Fruit fly (Drosophila melanogaster) whole organism, embryonic: ENCODE measurements around the gene CG9961.
A peak's percentile ranks its signal among the peaks of the same experiment; 100 is the strongest.

ENCODE experiments used
- Bgb ChIP-seq: fragments of 200-800 bp; sonication (Bioruptor generic); IDR thresholded peaks from 2 replicates; pipeline ENCODE4 v1.3.6; 2022; ENCODE audit warnings: missing biosample characterization, missing genetic modification characterization; ENCODE audit not compliant: partially characterized antibody
- CG1024 ChIP-seq: fragments of 200-800 bp; sonication (Bioruptor generic); IDR thresholded peaks from 2 replicates; pipeline ENCODE4 v1.3.6; 2022; ENCODE audit warnings: missing biosample characterization, missing genetic modification characterization
- CG10462 ChIP-seq: fragments of 200-800 bp; sonication (Bioruptor generic); optimal IDR thresholded peaks from 2 replicates; lab custom pipeline; 2016; ENCODE audit warnings: missing biosample characterization, missing genetic modification characterization
- CG10959 ChIP-seq: fragments of 200-800 bp; sonication (Bioruptor generic); IDR thresholded peaks from 2 replicates; pipeline ENCODE4 v1.3.6; 2022; ENCODE audit warnings: missing biosample characterization, missing genetic modification characterization
- CG12391 ChIP-seq: fragments of 200-800 bp; sonication (Bioruptor generic); optimal IDR thresholded peaks from 3 replicates; lab custom pipeline; 2018; ENCODE audit warnings: missing biosample characterization, mild to moderate bottlenecking, missing genetic modification characterization, moderate library complexity
- CG15514 ChIP-seq: fragments of 200-800 bp; sonication (Bioruptor generic); optimal IDR thresholded peaks from 3 replicates; lab custom pipeline; 2017; ENCODE audit warnings: missing biosample characterization, missing genetic modification characterization, mild to moderate bottlenecking, moderate library complexity, missing genetic modification reagents
- CG16813 ChIP-seq: fragments of 200-800 bp; sonication (Bioruptor generic); IDR thresholded peaks from 3 replicates; pipeline ENCODE4 v1.3.6; 2022; ENCODE audit warnings: missing biosample characterization, missing genetic modification characterization; ENCODE audit not compliant: partially characterized antibody
- CG2199 ChIP-seq: fragments of 200-800 bp; sonication (Bioruptor generic); IDR thresholded peaks from 3 replicates; pipeline ENCODE4 v1.3.6; 2022; ENCODE audit warnings: missing biosample characterization, missing genetic modification characterization
- CG2678 ChIP-seq: fragments of 200-800 bp; sonication (Bioruptor generic); optimal IDR thresholded peaks from 3 replicates; lab custom pipeline; 2019; ENCODE audit warnings: missing biosample characterization, mild to moderate bottlenecking, missing genetic modification characterization, moderate library complexity
- CG2889 ChIP-seq: fragments of 200-800 bp; sonication (Bioruptor generic); IDR thresholded peaks from 3 replicates; pipeline ENCODE4 v1.3.6; 2022; ENCODE audit warnings: missing biosample characterization, missing genetic modification characterization
- CG4730 ChIP-seq: fragments of 200-800 bp; sonication (Bioruptor generic); IDR thresholded peaks from 2 replicates; pipeline ENCODE4 v1.3.6; 2022; ENCODE audit warnings: missing biosample characterization, missing genetic modification characterization
- CG9727 ChIP-seq: fragments of 200-800 bp; sonication (Bioruptor generic); optimal IDR thresholded peaks from 3 replicates; lab custom pipeline; 2017; ENCODE audit warnings: missing biosample characterization, mild to moderate bottlenecking, missing genetic modification characterization
- CG9817 ChIP-seq: fragments of 200-800 bp; sonication (Bioruptor generic); optimal IDR thresholded peaks from 2 replicates; lab custom pipeline; 2018; ENCODE audit warnings: missing biosample characterization, mild to moderate bottlenecking, missing genetic modification characterization, moderate library complexity
- CTCF ChIP-seq: fragments of 200-800 bp; sonication (Bioruptor generic); optimal IDR thresholded peaks from 2 replicates; lab custom pipeline; 2017; ENCODE audit warnings: missing biosample characterization, mild to moderate bottlenecking, missing genetic modification characterization, moderate library complexity
- Camta ChIP-seq: fragments of 200-800 bp; sonication (Bioruptor generic); optimal IDR thresholded peaks from 2 replicates; lab custom pipeline; 2016; ENCODE audit warnings: missing biosample characterization, missing genetic modification characterization
- Dip2 ChIP-seq: fragments of 200-800 bp; sonication (Bioruptor generic); IDR thresholded peaks from 2 replicates; pipeline ENCODE4 v1.3.6; 2022; ENCODE audit warnings: missing biosample characterization, missing genetic modification characterization
- H2.0 ChIP-seq: fragments of 200-800 bp; sonication (Bioruptor generic); IDR thresholded peaks from 2 replicates; pipeline ENCODE4 v1.3.6; 2022; ENCODE audit warnings: missing biosample characterization, missing genetic modification characterization
- HLHmδ ChIP-seq: fragments of 200-800 bp; sonication (Bioruptor generic); optimal IDR thresholded peaks from 2 replicates; lab custom pipeline; 2018; ENCODE audit warnings: missing biosample characterization, mild to moderate bottlenecking, missing genetic modification characterization, moderate library complexity
- Hey ChIP-seq: fragments of 200-800 bp; sonication (Bioruptor generic); optimal IDR thresholded peaks from 3 replicates; lab custom pipeline; 2018; ENCODE audit warnings: missing biosample characterization, mild to moderate bottlenecking, missing genetic modification characterization
- Hr39 ChIP-seq: fragments of >200 bp; optimal IDR thresholded peaks from 2 replicates; lab custom pipeline; 2017
- Lhr ChIP-seq: fragments of 200-800 bp; sonication (Bioruptor generic); optimal IDR thresholded peaks from 3 replicates; lab custom pipeline; 2017; ENCODE audit warnings: mild to moderate bottlenecking, missing biosample characterization, missing genetic modification reagents, missing genetic modification characterization
- MESR4 ChIP-seq: fragments of 200-800 bp; sonication (Bioruptor generic); optimal IDR thresholded peaks from 2 replicates; lab custom pipeline; 2018; ENCODE audit warnings: missing biosample characterization, mild to moderate bottlenecking, missing genetic modification characterization, moderate library complexity
- Mes4 ChIP-seq: fragments of 200-800 bp; sonication (Bioruptor generic); optimal IDR thresholded peaks from 2 replicates; lab custom pipeline; 2016; ENCODE audit warnings: missing biosample characterization, missing genetic modification characterization
- Oli ChIP-seq: fragments of 200-800 bp; sonication (Bioruptor generic); optimal IDR thresholded peaks from 2 replicates; lab custom pipeline; 2018; ENCODE audit warnings: missing biosample characterization, mild to moderate bottlenecking, missing genetic modification characterization, moderate library complexity
- Opbp ChIP-seq: fragments of 200-800 bp; sonication (Bioruptor generic); IDR thresholded peaks from 3 replicates; pipeline ENCODE4 v1.3.6; 2022; ENCODE audit warnings: missing biosample characterization, missing genetic modification characterization; ENCODE audit not compliant: partially characterized antibody
- Ptx1 ChIP-seq: fragments of 200-800 bp; sonication (Bioruptor generic); IDR thresholded peaks from 2 replicates; pipeline ENCODE4 v1.3.6; 2022; ENCODE audit warnings: missing biosample characterization, missing genetic modification characterization
- Scr ChIP-seq: fragments of 200-800 bp; sonication (Bioruptor generic); IDR thresholded peaks from 2 replicates; pipeline ENCODE4 v1.3.6; 2022; ENCODE audit warnings: missing biosample characterization, missing genetic modification characterization; ENCODE audit not compliant: partially characterized antibody
- Sox102F ChIP-seq: fragments of 200-800 bp; sonication (Bioruptor generic); optimal IDR thresholded peaks from 2 replicates; lab custom pipeline; 2018; ENCODE audit warnings: missing biosample characterization, mild to moderate bottlenecking, missing genetic modification characterization, moderate library complexity
- Taf1 ChIP-seq: fragments of 200-800 bp; sonication (Bioruptor generic); IDR thresholded peaks from 2 replicates; pipeline ENCODE4 v1.3.6; 2022; ENCODE audit warnings: missing biosample characterization, missing genetic modification characterization
- Vsx1 ChIP-seq: fragments of 200-800 bp; sonication (Bioruptor generic); optimal IDR thresholded peaks from 2 replicates; lab custom pipeline; 2017; ENCODE audit warnings: missing biosample characterization, mild to moderate bottlenecking, missing genetic modification characterization, missing genetic modification reagents
- amos ChIP-seq: fragments of 200-800 bp; sonication (Bioruptor generic); IDR thresholded peaks from 2 replicates; pipeline ENCODE4 v1.3.6; 2022; ENCODE audit warnings: missing biosample characterization, missing genetic modification characterization; ENCODE audit not compliant: partially characterized antibody
- bbx ChIP-seq: fragments of 200-800 bp; sonication (Bioruptor generic); IDR thresholded peaks from 2 replicates; pipeline ENCODE4 v1.3.6; 2022; ENCODE audit warnings: missing biosample characterization, missing genetic modification characterization; ENCODE audit not compliant: partially characterized antibody
- bsh ChIP-seq, 2 experiments: fragments of 200-800 bp; sonication (Bioruptor generic); optimal IDR thresholded peaks; 2 replicates each; lab custom pipeline; 2017 to 2018; ENCODE audit warnings: mild to moderate bottlenecking in 2 of 2, missing biosample characterization in 2 of 2, missing genetic modification characterization in 2 of 2, moderate library complexity in 1 of 2
- chm ChIP-seq: fragments of 200-800 bp; sonication (Bioruptor generic); IDR thresholded peaks from 2 replicates; pipeline ENCODE4 v1.3.6; 2022; ENCODE audit warnings: missing biosample characterization, missing genetic modification characterization
- crol ChIP-seq: fragments of 200-800 bp; sonication (Bioruptor generic); IDR thresholded peaks from 2 replicates; pipeline ENCODE4 v1.3.6; 2022; ENCODE audit warnings: missing biosample characterization, missing genetic modification characterization
- dmrt11E ChIP-seq: fragments of 200-800 bp; sonication (Bioruptor generic); optimal IDR thresholded peaks from 3 replicates; lab custom pipeline; 2018; ENCODE audit warnings: missing biosample characterization, mild to moderate bottlenecking, missing genetic modification characterization, moderate library complexity
- eve ChIP-seq, 2 experiments: fragments of >200 bp; optimal IDR thresholded peaks; 2 replicates each; lab custom pipeline; 2017; ENCODE audit warnings: missing biosample characterization in 2 of 2, missing genetic modification characterization in 2 of 2
- h ChIP-seq: fragments of >200 bp; optimal IDR thresholded peaks from 2 replicates; lab custom pipeline; 2017
- pita ChIP-seq: fragments of 200-800 bp; sonication (Bioruptor generic); optimal IDR thresholded peaks from 2 replicates; lab custom pipeline; 2017; ENCODE audit warnings: missing biosample characterization, mild to moderate bottlenecking, missing genetic modification characterization
- pros ChIP-seq: fragments of 200-800 bp; sonication (Bioruptor generic); optimal IDR thresholded peaks from 3 replicates; lab custom pipeline; 2019; ENCODE audit warnings: missing biosample characterization, mild to moderate bottlenecking, missing genetic modification characterization, moderate library complexity
- repo ChIP-seq: fragments of 200-800 bp; sonication (Bioruptor generic); optimal IDR thresholded peaks from 2 replicates; lab custom pipeline; 2016; ENCODE audit warnings: missing biosample characterization, missing genetic modification characterization
- schlank ChIP-seq: fragments of 200-800 bp; sonication (Bioruptor generic); optimal IDR thresholded peaks from 2 replicates; lab custom pipeline; 2018; ENCODE audit warnings: missing biosample characterization, mild to moderate bottlenecking, missing genetic modification characterization
- sqz ChIP-seq: fragments of 200-800 bp; sonication (Bioruptor generic); optimal IDR thresholded peaks from 3 replicates; lab custom pipeline; 2018; ENCODE audit warnings: missing biosample characterization, mild to moderate bottlenecking, missing genetic modification characterization
- tap ChIP-seq: fragments of 200-800 bp; optimal IDR thresholded peaks from 3 replicates; lab custom pipeline; 2019; ENCODE audit warnings: missing biosample characterization, mild to moderate bottlenecking, missing genetic modification characterization, moderate library complexity
- tll ChIP-seq, 2 experiments: fragments of 200-800 bp in 1 of 2; fragments of >200 bp in 1 of 2; sonication (Bioruptor generic) in 1 of 2; optimal IDR thresholded peaks; 2 replicates each; lab custom pipeline; 2017 to 2019; ENCODE audit warnings: missing biosample characterization in 2 of 2, missing genetic modification characterization in 2 of 2, mild to moderate bottlenecking in 1 of 2, moderate library complexity in 1 of 2
- vfl ChIP-seq: fragments of 200-800 bp; sonication (Bioruptor generic); optimal IDR thresholded peaks from 2 replicates; lab custom pipeline; 2016; ENCODE audit warnings: missing biosample characterization, missing genetic modification characterization

CG9961 gene

dm6 chr2L:2734215-2734614, 10.5 kb downstream of the CG9961 start (continued):
- TF ChIP-seq Opbp (no peak), CG9727 (peak; percentile 66), chm (GFP tag; lab: Robert Waterston, UW) (no peak), sqz (GFP tag; lab: Kevin White, UChicago) (no peak), bsh (GFP tag; optimal IDR thresholded peaks at IDR 0.05; lab: Kevin White, UChicago) (peak; percentile 12 to 74)

dm6 chr2L:2732139-2732830, 12.4 kb downstream of the CG9961 start:
- TF ChIP-seq Lhr (GFP tag; lab: Kevin White, UChicago): no peak
- TF ChIP-seq bbx: no peak
- TF ChIP-seq eve (GFP tag; optimal IDR thresholded peaks at IDR 0.05; lab: Kevin White, UChicago): peak in 1 of 2 experiments; percentile 65
- TF ChIP-seq Ptx1 (GFP tag; lab: Robert Waterston, UW): no peak
- peak; percentile 71 for TF ChIP-seq CTCF (GFP tag; lab: Kevin White, UChicago)

- no peak for TF ChIP-seq Taf1 (GFP tag; lab: Robert Waterston, UW)
- no peak for TF ChIP-seq vfl (GFP tag; lab: Kevin White, UChicago)
- no peak for TF ChIP-seq pita (GFP tag; lab: Kevin White, UChicago)
- TF ChIP-seq schlank: no peak
- peak; percentile 6 for TF ChIP-seq tap (tag; lab: Kevin White, UChicago)
- TF ChIP-seq CG2678 (tag; lab: Kevin White, UChicago): peak; percentile 38
- TF ChIP-seq tll (GFP tag; optimal IDR thresholded peaks at IDR 0.05; lab: Kevin White, UChicago): no peak
- TF ChIP-seq Hey (tag; lab: Kevin White, UChicago): no peak
- TF ChIP-seq Mes4 (GFP tag; lab: Kevin White, UChicago): no peak
- no peak for TF ChIP-seq pros (GFP tag; lab: Kevin White, UChicago)
- TF ChIP-seq Vsx1 (GFP tag; lab: Kevin White, UChicago): no peak
- peak; percentile 40 for TF ChIP-seq Sox102F (GFP tag; lab: Kevin White, UChicago)
- TF ChIP-seq dmrt11E (tag; lab: Kevin White, UChicago): no peak
- no peak for TF ChIP-seq Scr (GFP tag; lab: Robert Waterston, UW)
- no peak for TF ChIP-seq h (lab: Kevin White, UChicago)
- TF ChIP-seq HLHmδ (GFP tag; lab: Kevin White, UChicago): no peak
- no peak for TF ChIP-seq MESR4
- TF ChIP-seq CG16813: no peak
- TF ChIP-seq CG2199 (GFP tag; lab: Robert Waterston, UW): no peak
- no peak for TF ChIP-seq Camta
- peak; percentile 29 for TF ChIP-seq CG12391 (tag; lab: Kevin White, UChicago)
- no peak for TF ChIP-seq CG2889
- TF ChIP-seq CG10462 (GFP tag; lab: Kevin White, UChicago): no peak
- no peak for TF ChIP-seq CG1024 (GFP tag; lab: Robert Waterston, UW)
- TF ChIP-seq Oli (tag; lab: Kevin White, UChicago): peak; percentile 45
- TF ChIP-seq repo (GFP tag; lab: Kevin White, UChicago): no peak
- TF ChIP-seq CG10959 (GFP tag; lab: Robert Waterston, UW): no peak
- TF ChIP-seq CG15514 (GFP tag; lab: Kevin White, UChicago): peak; percentile 11
- TF ChIP-seq crol (GFP tag; lab: Robert Waterston, UW): peak; percentile 47; the same call in 1 of the 2 replicates
- peak; percentile 62; the same call in 1 of the 2 replicates for TF ChIP-seq CG4730
- TF ChIP-seq H2.0: no peak
- no peak for TF ChIP-seq CG9817 (tag; lab: Kevin White, UChicago)
- no peak for TF ChIP-seq Hr39 (lab: Kevin White, UChicago)
- no peak for TF ChIP-seq Bgb (GFP tag; lab: Robert Waterston, UW)
- TF ChIP-seq amos (GFP tag; lab: Robert Waterston, UW): no peak
- TF ChIP-seq Dip2 (GFP tag; lab: Robert Waterston, UW): no peak
Measured at dm6 chr2L:2731370-2732138, 13.2 kb downstream of the CG9961 start.
